Fruit fly (Drosophila melanogaster) whole organism, embryonic: Measurements from ENCODE around the gene CG11470.

ENCODE experiments used
- Asciz ChIP-seq: fragments of 200-800 bp; sonication (Bioruptor generic); optimal IDR thresholded peaks from 2 replicates; lab custom pipeline; 2017; ENCODE audit warnings: missing biosample characterization, mild to moderate bottlenecking, missing genetic modification characterization, missing genetic modification reagents
- Bteb2 ChIP-seq: fragments of 200-800 bp; sonication (Bioruptor generic); optimal IDR thresholded peaks from 2 replicates; lab custom pipeline; 2016; ENCODE audit warnings: missing biosample characterization, missing genetic modification characterization
- C15 ChIP-seq: fragments of 200-800 bp; sonication (Bioruptor generic); IDR thresholded peaks from 3 replicates; pipeline ENCODE4 v1.3.6; 2022; ENCODE audit warnings: missing biosample characterization, missing genetic modification characterization
- CG10267 ChIP-seq: fragments of 200-800 bp; sonication (Bioruptor generic); optimal IDR thresholded peaks from 2 replicates; lab custom pipeline; 2018; ENCODE audit warnings: missing biosample characterization, mild to moderate bottlenecking, missing genetic modification characterization, moderate library complexity
- CG10565 ChIP-seq: fragments of 200-800 bp; sonication (Bioruptor generic); optimal IDR thresholded peaks from 3 replicates; lab custom pipeline; 2016; ENCODE audit warnings: missing biosample characterization, mild to moderate bottlenecking, missing genetic modification characterization
- CG12391 ChIP-seq: fragments of 200-800 bp; sonication (Bioruptor generic); optimal IDR thresholded peaks from 3 replicates; lab custom pipeline; 2018; ENCODE audit warnings: missing biosample characterization, mild to moderate bottlenecking, missing genetic modification characterization, moderate library complexity
- CG15073 ChIP-seq: fragments of 200-800 bp; sonication (Bioruptor generic); optimal IDR thresholded peaks from 2 replicates; lab custom pipeline; 2016; ENCODE audit warnings: missing biosample characterization, missing genetic modification characterization
- CG15479 ChIP-seq: fragments of 200-800 bp; sonication (Bioruptor generic); optimal IDR thresholded peaks from 3 replicates; lab custom pipeline; 2019; ENCODE audit warnings: missing biosample characterization, mild to moderate bottlenecking, missing genetic modification characterization, moderate library complexity
- CG16815 ChIP-seq: fragments of 200-800 bp; sonication (Bioruptor generic); optimal IDR thresholded peaks from 3 replicates; lab custom pipeline; 2017; ENCODE audit warnings: missing biosample characterization, mild to moderate bottlenecking, missing genetic modification characterization
- CG17385 ChIP-seq: fragments of 200-800 bp; sonication (Bioruptor generic); optimal IDR thresholded peaks from 3 replicates; lab custom pipeline; 2018; ENCODE audit warnings: missing biosample characterization, mild to moderate bottlenecking, missing genetic modification characterization
- CG1832 ChIP-seq: fragments of 200-800 bp; sonication (Bioruptor generic); optimal IDR thresholded peaks from 2 replicates; lab custom pipeline; 2017; ENCODE audit warnings: missing biosample characterization, mild to moderate bottlenecking, missing genetic modification characterization, inconsistent platforms
- CG18599 ChIP-seq: fragments of 200-800 bp; sonication (Bioruptor generic); optimal IDR thresholded peaks from 3 replicates; lab custom pipeline; 2017; ENCODE audit warnings: missing biosample characterization, missing genetic modification characterization, mild to moderate bottlenecking, moderate library complexity, missing genetic modification reagents
- CG2889 ChIP-seq: fragments of 200-800 bp; sonication (Bioruptor generic); IDR thresholded peaks from 3 replicates; pipeline ENCODE4 v1.3.6; 2022; ENCODE audit warnings: missing biosample characterization, missing genetic modification characterization
- CG30020 ChIP-seq: fragments of 200-800 bp; optimal IDR thresholded peaks from 2 replicates; lab custom pipeline; 2019; ENCODE audit warnings: missing biosample characterization, mild to moderate bottlenecking, missing genetic modification characterization, moderate library complexity
- CG6175 ChIP-seq: fragments of 200-800 bp; sonication (Bioruptor generic); IDR thresholded peaks from 3 replicates; pipeline ENCODE4 v1.3.6; 2022; ENCODE audit warnings: missing biosample characterization, missing genetic modification characterization
- CG6272 ChIP-seq: fragments of 200-800 bp; sonication (Bioruptor generic); IDR thresholded peaks from 2 replicates; pipeline ENCODE4 v1.3.6; 2022; ENCODE audit warnings: missing biosample characterization, missing genetic modification characterization
- CG6689 ChIP-seq: fragments of 200-800 bp; sonication (Bioruptor generic); IDR thresholded peaks from 2 replicates; pipeline ENCODE4 v1.3.6; 2022; ENCODE audit warnings: missing biosample characterization, missing genetic modification characterization
- CG8089 ChIP-seq: fragments of 200-800 bp; sonication (Bioruptor generic); optimal IDR thresholded peaks from 3 replicates; lab custom pipeline; 2016; ENCODE audit warnings: missing biosample characterization, missing genetic modification characterization
- CG8359 ChIP-seq: fragments of 200-800 bp; sonication (Bioruptor generic); optimal IDR thresholded peaks from 2 replicates; lab custom pipeline; 2017; ENCODE audit warnings: missing biosample characterization, mild to moderate bottlenecking, missing genetic modification characterization, borderline replicate concordance
- CG8388 ChIP-seq: fragments of 200-800 bp; sonication (Bioruptor generic); optimal IDR thresholded peaks from 2 replicates; lab custom pipeline; 2019; ENCODE audit warnings: missing biosample characterization, mild to moderate bottlenecking, missing genetic modification characterization, moderate library complexity
- CHES-1-like ChIP-seq: fragments of 200-800 bp; sonication (Bioruptor generic); optimal IDR thresholded peaks from 2 replicates; lab custom pipeline; 2016; ENCODE audit warnings: missing biosample characterization, missing genetic modification characterization
- Drgx ChIP-seq: fragments of 200-800 bp; sonication (Bioruptor generic); IDR thresholded peaks from 2 replicates; pipeline ENCODE4 v1.3.6; 2022; ENCODE audit warnings: missing biosample characterization, missing genetic modification characterization
- Ets65A ChIP-seq: fragments of 200-800 bp; sonication (Bioruptor generic); peaks from one replicate; lab custom pipeline; 2016; ENCODE audit warnings: missing biosample characterization, missing genetic modification characterization
- Hsf ChIP-seq: fragments of 200-800 bp; sonication (Bioruptor generic); optimal IDR thresholded peaks from 3 replicates; lab custom pipeline; 2016; ENCODE audit warnings: missing biosample characterization, missing genetic modification characterization
- Jarid2 ChIP-seq: fragments of 200-800 bp; sonication (Bioruptor generic); optimal IDR thresholded peaks from 3 replicates; lab custom pipeline; 2017; ENCODE audit warnings: mild to moderate bottlenecking, missing biosample characterization, missing genetic modification reagents, missing genetic modification characterization
- MBD-R2 ChIP-seq: fragments of 200-800 bp; sonication (Bioruptor generic); IDR thresholded peaks from 2 replicates; pipeline ENCODE4 v1.3.6; 2022; ENCODE audit warnings: missing biosample characterization, missing genetic modification characterization
- Nf-YA ChIP-seq: fragments of 200-800 bp; sonication (Bioruptor generic); IDR thresholded peaks from 2 replicates; pipeline ENCODE4 v1.3.6; 2022; ENCODE audit warnings: missing biosample characterization, missing genetic modification characterization
- Nf-YB ChIP-seq: fragments of 200-800 bp; sonication (Bioruptor generic); optimal IDR thresholded peaks from 3 replicates; lab custom pipeline; 2019; ENCODE audit warnings: missing biosample characterization, mild to moderate bottlenecking, missing genetic modification characterization, moderate library complexity
- Rx ChIP-seq: fragments of 200-800 bp; sonication (Bioruptor generic); IDR thresholded peaks from 2 replicates; pipeline ENCODE4 v1.3.6; 2022; ENCODE audit warnings: missing biosample characterization, missing genetic modification characterization
- Trl ChIP-seq, 3 experiments: fragments of >200 bp in 2 of 3; fragments of 200-800 bp in 1 of 3; sonication (Bioruptor generic) in 1 of 3; optimal IDR thresholded peaks; 2 replicates in 1 of 3; 3 replicates in 2 of 3; lab custom pipeline; 2016 to 2017; ENCODE audit warnings: missing biosample characterization in 1 of 3, missing genetic modification characterization in 1 of 3
- abd-A ChIP-seq: fragments of 200-800 bp; sonication (Bioruptor generic); optimal IDR thresholded peaks from 3 replicates; lab custom pipeline; 2019; ENCODE audit warnings: missing biosample characterization, mild to moderate bottlenecking, missing genetic modification characterization, moderate library complexity
- ap ChIP-seq: fragments of 200-800 bp; sonication (Bioruptor generic); IDR thresholded peaks from 2 replicates; pipeline ENCODE4 v1.3.6; 2022; ENCODE audit warnings: missing biosample characterization, missing genetic modification characterization
- ase ChIP-seq: fragments of 200-800 bp; sonication (Bioruptor generic); IDR thresholded peaks from 3 replicates; pipeline ENCODE4 v1.3.6; 2022; ENCODE audit warnings: missing biosample characterization, missing genetic modification characterization
- ewg ChIP-seq: fragments of 200-800 bp; sonication (Bioruptor generic); optimal IDR thresholded peaks from 3 replicates; lab custom pipeline; 2017; ENCODE audit warnings: mild to moderate bottlenecking, missing biosample characterization, missing genetic modification reagents, missing genetic modification characterization
- gce ChIP-seq: fragments of 200-800 bp; sonication (Bioruptor generic); IDR thresholded peaks from 3 replicates; pipeline ENCODE4 v1.3.6; 2022; ENCODE audit warnings: missing biosample characterization, missing genetic modification characterization
- gfzf ChIP-seq: fragments of 200-800 bp; sonication (Bioruptor generic); optimal IDR thresholded peaks from 2 replicates; lab custom pipeline; 2016; ENCODE audit warnings: missing biosample characterization, mild to moderate bottlenecking, missing genetic modification characterization, moderate library complexity
- grn ChIP-seq: fragments of 200-800 bp; sonication (Bioruptor generic); optimal IDR thresholded peaks from 3 replicates; lab custom pipeline; 2017; ENCODE audit warnings: missing biosample characterization, missing genetic modification characterization
- h ChIP-seq: fragments of >200 bp; optimal IDR thresholded peaks from 2 replicates; lab custom pipeline; 2017
- her ChIP-seq: fragments of 200-800 bp; sonication (Bioruptor generic); optimal IDR thresholded peaks from 2 replicates; lab custom pipeline; 2016; ENCODE audit warnings: missing biosample characterization, missing genetic modification characterization
- knrl ChIP-seq: fragments of 200-800 bp; sonication (Bioruptor generic); IDR thresholded peaks from 3 replicates; pipeline ENCODE4 v1.3.6; 2022; ENCODE audit warnings: missing biosample characterization, missing genetic modification characterization; ENCODE audit not compliant: partially characterized antibody
- lilli ChIP-seq: fragments of 200-800 bp; sonication (Bioruptor generic); optimal IDR thresholded peaks from 3 replicates; lab custom pipeline; 2016; ENCODE audit warnings: missing biosample characterization, missing genetic modification characterization
- luna ChIP-seq: fragments of 200-800 bp; sonication (Bioruptor generic); optimal IDR thresholded peaks from 2 replicates; lab custom pipeline; 2016; ENCODE audit warnings: missing biosample characterization, missing genetic modification characterization
- maf-S ChIP-seq: fragments of 200-800 bp; sonication (Bioruptor generic); optimal IDR thresholded peaks from 2 replicates; lab custom pipeline; 2016; ENCODE audit warnings: missing biosample characterization, missing genetic modification characterization
- mam ChIP-seq: fragments of 200-800 bp; sonication (Bioruptor generic); optimal IDR thresholded peaks from 3 replicates; lab custom pipeline; 2016; ENCODE audit warnings: missing biosample characterization, missing genetic modification characterization
- onecut ChIP-seq: fragments of 200-800 bp; sonication (Bioruptor generic); IDR thresholded peaks from 2 replicates; pipeline ENCODE4 v1.3.6; 2022; ENCODE audit warnings: missing biosample characterization, missing genetic modification characterization
- phol ChIP-seq: fragments of 200-800 bp; sonication (Bioruptor generic); optimal IDR thresholded peaks from 3 replicates; lab custom pipeline; 2018; ENCODE audit warnings: missing biosample characterization, mild to moderate bottlenecking, missing genetic modification characterization, moderate library complexity
- pita ChIP-seq: fragments of 200-800 bp; sonication (Bioruptor generic); optimal IDR thresholded peaks from 2 replicates; lab custom pipeline; 2017; ENCODE audit warnings: missing biosample characterization, mild to moderate bottlenecking, missing genetic modification characterization
- pzg ChIP-seq: fragments of 200-800 bp; sonication (Bioruptor generic); optimal IDR thresholded peaks from 3 replicates; lab custom pipeline; 2018; ENCODE audit warnings: missing biosample characterization, mild to moderate bottlenecking, missing genetic modification characterization, moderate library complexity
- seq ChIP-seq: fragments of 200-800 bp; sonication (Bioruptor generic); IDR thresholded peaks from 2 replicates; pipeline ENCODE4 v1.3.6; 2022; ENCODE audit warnings: missing biosample characterization, missing genetic modification characterization
- sima ChIP-seq: fragments of 200-800 bp; sonication (Bioruptor generic); optimal IDR thresholded peaks from 2 replicates; lab custom pipeline; 2016; ENCODE audit warnings: missing biosample characterization, missing genetic modification characterization
- sob ChIP-seq: fragments of 200-800 bp; sonication (Bioruptor generic); IDR thresholded peaks from 2 replicates; pipeline ENCODE4 v1.3.6; 2022; ENCODE audit warnings: missing biosample characterization, missing genetic modification characterization

The CG11470 gene

dm6 chr3R:29572040-29572648, 17.4 kb downstream of the CG11470 start (continued):
- TF ChIP-seq Jarid2 (GFP tag; lab: Kevin White, UChicago), result peak; percentile 44
- no peak for TF ChIP-seq phol (tag; lab: Kevin White, UChicago)
- TF ChIP-seq gce (GFP tag; lab: Robert Waterston, UW), result no peak
- no peak for TF ChIP-seq CG10267
- TF ChIP-seq CG6272 (GFP tag; lab: Robert Waterston, UW), result no peak
- TF ChIP-seq gfzf (GFP tag; lab: Kevin White, UChicago), result no peak
- TF ChIP-seq Rx (GFP tag; lab: Robert Waterston, UW), result no peak
- TF ChIP-seq CG15073 (GFP tag; lab: Kevin White, UChicago), result no peak
- TF ChIP-seq grn, result no peak
- no peak for TF ChIP-seq CG6175 (GFP tag; lab: Robert Waterston, UW)
- TF ChIP-seq Ets65A, result peak; percentile 79
- TF ChIP-seq onecut (GFP tag; lab: Robert Waterston, UW), result peak; percentile 91
- no peak for TF ChIP-seq ap (GFP tag; lab: Robert Waterston, UW)
- no peak for TF ChIP-seq CG17385 (GFP tag; lab: Kevin White, UChicago)
- no peak for TF ChIP-seq CG16815
- TF ChIP-seq lilli (GFP tag; lab: Kevin White, UChicago), result no peak
- no peak for TF ChIP-seq pita
- no peak for TF ChIP-seq mam
- TF ChIP-seq CG18599 (GFP tag; lab: Kevin White, UChicago), result no peak
- TF ChIP-seq CHES-1-like, result no peak
- no peak for TF ChIP-seq MBD-R2
- peak; percentile 75 for TF ChIP-seq Nf-YB (GFP tag; lab: Kevin White, UChicago)
- peak; percentile 70 for TF ChIP-seq CG1832 (GFP tag; lab: Kevin White, UChicago)
- no peak for TF ChIP-seq CG12391 (tag; lab: Kevin White, UChicago)
- no peak for TF ChIP-seq Bteb2 (GFP tag; lab: Kevin White, UChicago)
- no peak for TF ChIP-seq C15 (GFP tag; lab: Robert Waterston, UW)
- no peak for TF ChIP-seq Drgx (GFP tag; lab: Robert Waterston, UW)
- no peak for TF ChIP-seq Nf-YA (GFP tag; lab: Robert Waterston, UW)
- TF ChIP-seq CG10565, result no peak
- TF ChIP-seq her (GFP tag; lab: Kevin White, UChicago), result no peak
- peak; percentile 20 for TF ChIP-seq abd-A (tag; lab: Kevin White, UChicago)
- TF ChIP-seq CG6689 (GFP tag; lab: Robert Waterston, UW), result no peak
- no peak for TF ChIP-seq ase (GFP tag; lab: Robert Waterston, UW)
- TF ChIP-seq Trl (optimal IDR thresholded peaks at IDR 0.05; lab: Kevin White, UChicago), result peak; percentile 40 to 42
- no peak for TF ChIP-seq Trl (GFP tag; optimal IDR thresholded peaks at IDR 0.05; lab: Kevin White, UChicago)
- TF ChIP-seq Hsf (GFP tag; lab: Kevin White, UChicago), result no peak
- peak; percentile 23; the same call in 1 of the 2 replicates for TF ChIP-seq seq (GFP tag; lab: Robert Waterston, UW)
- TF ChIP-seq CG8388 (GFP tag; lab: Kevin White, UChicago), result no peak
- peak; percentile 96 for TF ChIP-seq ewg (GFP tag; lab: Kevin White, UChicago)
- TF ChIP-seq sob (GFP tag; lab: Robert Waterston, UW), result no peak
- no peak for TF ChIP-seq CG30020 (tag; lab: Kevin White, UChicago)
- no peak for TF ChIP-seq maf-S (GFP tag; lab: Kevin White, UChicago)
- no peak for TF ChIP-seq CG8089 (GFP tag; lab: Kevin White, UChicago)
- TF ChIP-seq CG2889, result no peak
- TF ChIP-seq Asciz (GFP tag; lab: Kevin White, UChicago), result no peak
- TF ChIP-seq pzg, result no peak
- TF ChIP-seq knrl (GFP tag; lab: Robert Waterston, UW), result no peak
- no peak for TF ChIP-seq sima (GFP tag; lab: Kevin White, UChicago)
- TF ChIP-seq CG15479 (GFP tag; lab: Kevin White, UChicago), result no peak
- TF ChIP-seq h (lab: Kevin White, UChicago), result no peak
- TF ChIP-seq luna (GFP tag; lab: Kevin White, UChicago), result no peak
- no peak for TF ChIP-seq CG8359 (GFP tag; lab: Kevin White, UChicago)
